Worm (Caenorhabditis elegans) whole organism, L3 larva: ENCODE results near the gene ifbp-1.
A peak's percentile ranks its signal among the peaks of the same experiment; 100 is the strongest.

Experiments
- R02D3.7 ChIP-seq: fragments of 150-350 bp; optimal IDR thresholded peaks from 2 replicates; lab custom pipeline; 2014; ENCODE audit warnings: missing biosample characterization, missing genetic modification characterization
- ZK546.5 ChIP-seq: sonication (generic microtip); optimal IDR thresholded peaks from 2 replicates; lab custom pipeline; 2017; ENCODE audit warnings: missing biosample characterization, missing genetic modification characterization
- ama-1 ChIP-seq: fragments of 150-350 bp; optimal IDR thresholded peaks from 2 replicates; lab custom pipeline; 2018
- ceh-16 ChIP-seq: sonication (generic microtip); optimal IDR thresholded peaks from 2 replicates; lab custom pipeline; 2017; ENCODE audit warnings: missing biosample characterization, missing genetic modification characterization
- ceh-28 ChIP-seq: fragments of 150-350 bp; optimal IDR thresholded peaks from 2 replicates; lab custom pipeline; 2014; ENCODE audit warnings: missing biosample characterization, missing genetic modification reagents, missing genetic modification characterization
- ceh-9 ChIP-seq: sonication (generic microtip); optimal IDR thresholded peaks from 2 replicates; lab custom pipeline; 2018; ENCODE audit warnings: missing biosample characterization, missing genetic modification characterization
- daf-12 ChIP-seq: fragments of 150-350 bp; optimal IDR thresholded peaks from 2 replicates; lab custom pipeline; 2014; ENCODE audit warnings: missing biosample characterization, missing genetic modification reagents, missing genetic modification characterization
- egl-27 ChIP-seq: sonication (generic microtip); optimal IDR thresholded peaks from 4 replicates; lab custom pipeline; 2017; ENCODE audit warnings: missing biosample characterization, missing genetic modification reagents, missing genetic modification characterization
- egl-5 ChIP-seq: fragments of 150-350 bp; optimal IDR thresholded peaks from 2 replicates; lab custom pipeline; 2017; ENCODE audit warnings: missing biosample characterization, missing genetic modification reagents, missing genetic modification characterization, inconsistent platforms
- elt-1 ChIP-seq: fragments of 150-350 bp; optimal IDR thresholded peaks from 2 replicates; lab custom pipeline; 2014; ENCODE audit warnings: missing biosample characterization, missing genetic modification characterization
- elt-3 ChIP-seq, 3 experiments: fragments of 150-350 bp in 1 of 3; sonication (generic microtip) in 2 of 3; optimal IDR thresholded peaks; 2 replicates in 2 of 3; 4 replicates in 1 of 3; lab custom pipeline; 2014 to 2017; ENCODE audit warnings: missing biosample characterization in 3 of 3, missing genetic modification characterization in 3 of 3
- fkh-10 ChIP-seq: sonication (generic microtip); optimal IDR thresholded peaks from 2 replicates; lab custom pipeline; 2017; ENCODE audit warnings: missing biosample characterization, missing genetic modification reagents, missing genetic modification characterization
- fos-1 ChIP-seq: fragments of 150-350 bp; optimal IDR thresholded peaks from 2 replicates; lab custom pipeline; 2014; ENCODE audit warnings: missing biosample characterization, missing genetic modification characterization
- hmg-11 ChIP-seq: sonication (generic microtip); optimal IDR thresholded peaks from 2 replicates; lab custom pipeline; 2016; ENCODE audit warnings: missing genetic modification characterization, missing compliant biosample characterization
- jun-1 ChIP-seq: fragments of 150-350 bp; optimal IDR thresholded peaks from 2 replicates; lab custom pipeline; 2014; ENCODE audit warnings: missing biosample characterization, missing genetic modification reagents, missing genetic modification characterization
- lin-39 ChIP-seq: fragments of 150-350 bp; optimal IDR thresholded peaks from 2 replicates; lab custom pipeline; 2018; ENCODE audit warnings: missing biosample characterization, missing genetic modification reagents, missing genetic modification characterization
- lsy-12 ChIP-seq: sonication (generic microtip); optimal IDR thresholded peaks from 2 replicates; lab custom pipeline; 2016; ENCODE audit warnings: mild to moderate bottlenecking, missing genetic modification characterization, missing compliant biosample characterization
- mdl-1 ChIP-seq: fragments of 150-350 bp; optimal IDR thresholded peaks from 2 replicates; lab custom pipeline; 2014; ENCODE audit warnings: missing biosample characterization, missing genetic modification characterization
- mml-1 ChIP-seq: fragments of 150-350 bp; sonication (generic microtip); optimal IDR thresholded peaks from 3 replicates; lab custom pipeline; 2014; ENCODE audit warnings: missing biosample characterization, missing genetic modification characterization
- nfya-1 ChIP-seq: sonication (generic microtip); optimal IDR thresholded peaks from 2 replicates; lab custom pipeline; 2017; ENCODE audit warnings: missing genetic modification characterization, mild to moderate bottlenecking, missing compliant biosample characterization, antibody characterized with exemption, moderate library complexity; ENCODE audit not compliant: insufficient read depth
- nhr-11 ChIP-seq: fragments of 150-350 bp; optimal IDR thresholded peaks from 2 replicates; lab custom pipeline; 2014; ENCODE audit warnings: missing biosample characterization, missing genetic modification characterization
- nhr-12 ChIP-seq: fragments of 150-350 bp; optimal IDR thresholded peaks from 2 replicates; lab custom pipeline; 2014; ENCODE audit warnings: missing biosample characterization, missing genetic modification characterization
- nhr-23 ChIP-seq: fragments of 150-350 bp; optimal IDR thresholded peaks from 2 replicates; lab custom pipeline; 2014; ENCODE audit warnings: missing biosample characterization, missing genetic modification reagents, missing genetic modification characterization
- nhr-25 ChIP-seq: sonication (generic microtip); optimal IDR thresholded peaks from 2 replicates; lab custom pipeline; 2017; ENCODE audit warnings: missing biosample characterization, missing genetic modification characterization
- nhr-28 ChIP-seq: fragments of 150-350 bp; optimal IDR thresholded peaks from 2 replicates; lab custom pipeline; 2014; ENCODE audit warnings: missing biosample characterization, missing genetic modification characterization
- nhr-43 ChIP-seq: sonication (generic microtip); optimal IDR thresholded peaks from 2 replicates; lab custom pipeline; 2016; ENCODE audit warnings: mild to moderate bottlenecking, missing genetic modification characterization, missing compliant biosample characterization; ENCODE audit not compliant: poor library complexity, severe bottlenecking
- nhr-67 ChIP-seq: fragments of 150-350 bp; optimal IDR thresholded peaks from 2 replicates; lab custom pipeline; 2014; ENCODE audit warnings: missing biosample characterization, missing genetic modification characterization
- pha-4 ChIP-seq: fragments of 150-350 bp; optimal IDR thresholded peaks from 2 replicates; lab custom pipeline; 2014; ENCODE audit warnings: missing biosample characterization, missing genetic modification reagents, missing genetic modification characterization
- skn-1 ChIP-seq: fragments of 150-350 bp; optimal IDR thresholded peaks from 2 replicates; lab custom pipeline; 2014; ENCODE audit warnings: missing biosample characterization, missing genetic modification characterization
- snpc-4 ChIP-seq: fragments of 150-350 bp; optimal IDR thresholded peaks from 2 replicates; lab custom pipeline; 2014; ENCODE audit warnings: missing biosample characterization, missing genetic modification characterization
- tbx-2 ChIP-seq: sonication (generic microtip); optimal IDR thresholded peaks from 2 replicates; lab custom pipeline; 2016; ENCODE audit warnings: mild to moderate bottlenecking, missing genetic modification characterization, missing compliant biosample characterization
- unc-39 ChIP-seq: sonication (generic microtip); optimal IDR thresholded peaks from 4 replicates; lab custom pipeline; 2017; ENCODE audit warnings: missing biosample characterization, missing genetic modification characterization
- unc-62 ChIP-seq: fragments of 150-350 bp; sonication (generic microtip); optimal IDR thresholded peaks from 4 replicates; lab custom pipeline; 2014; ENCODE audit warnings: missing biosample characterization, missing genetic modification reagents, missing genetic modification characterization
- ztf-11 ChIP-seq: fragments of 150-350 bp; optimal IDR thresholded peaks from 2 replicates; lab custom pipeline; 2014; ENCODE audit warnings: missing biosample characterization, missing genetic modification characterization
- ztf-4 ChIP-seq: fragments of 150-350 bp; optimal IDR thresholded peaks from 2 replicates; lab custom pipeline; 2014; ENCODE audit warnings: missing biosample characterization, missing genetic modification characterization

The ifbp-1 gene

DNA sequence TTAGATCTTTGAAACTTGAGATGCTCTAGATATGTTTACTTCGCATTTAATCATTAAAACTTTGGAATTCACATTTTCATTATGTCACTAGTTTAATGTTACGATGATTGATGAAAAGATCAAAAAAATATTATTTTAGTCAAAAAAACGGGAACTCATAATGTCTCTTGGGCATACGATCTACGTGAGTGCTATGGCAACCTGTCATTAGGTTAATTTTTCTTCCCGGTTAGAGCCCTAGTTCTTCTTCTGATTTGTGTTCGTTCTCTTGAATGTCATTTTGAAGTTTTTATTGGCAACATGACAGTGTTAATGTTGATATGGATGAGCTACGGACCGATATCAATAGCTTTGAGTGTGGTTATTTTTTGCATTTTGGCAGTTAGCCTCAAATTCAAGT lies 16.6 kb downstream of the ifbp-1 start, which contains the start of gene srg-46:
Gene srg-46 (plus strand): TSS at position 301 of the 400 bp plus-strand sequence.
- no peak for TF ChIP-seq ama-1
- no peak for TF ChIP-seq snpc-4
- TF ChIP-seq mml-1 (tag; lab: Kevin White, UChicago) = no peak
- no peak for TF ChIP-seq egl-5 (tag; lab: Kevin White, UChicago)
- TF ChIP-seq ZK546.5 (tag; lab: Kevin White, UChicago) = no peak
- no peak for TF ChIP-seq fos-1 (tag; lab: Kevin White, UChicago)
- TF ChIP-seq fkh-10 (GFP tag; lab: Kevin White, UChicago) = no peak
- no peak for TF ChIP-seq ceh-16 (tag; lab: Kevin White, UChicago)
- TF ChIP-seq nhr-43 (tag; lab: Kevin White, UChicago) = no peak
- TF ChIP-seq elt-1 (tag; lab: Kevin White, UChicago) = no peak
- TF ChIP-seq mdl-1 (tag; lab: Kevin White, UChicago) = no peak
- no peak for TF ChIP-seq nhr-67 (tag; lab: Kevin White, UChicago)
- TF ChIP-seq hmg-11 (tag; lab: Kevin White, UChicago) = no peak
- TF ChIP-seq nhr-11 (tag; lab: Kevin White, UChicago) = no peak
- no peak for TF ChIP-seq lin-39 (tag; lab: Kevin White, UChicago)
- no peak for TF ChIP-seq ceh-28
- TF ChIP-seq elt-3 (tag; optimal IDR thresholded peaks at IDR 0.05; lab: Kevin White, UChicago) = no peak

- TF ChIP-seq nhr-11 (tag; lab: Kevin White, UChicago) = no peak
- no peak for TF ChIP-seq hmg-11 (tag; lab: Kevin White, UChicago)
- TF ChIP-seq lsy-12 = no peak
- TF ChIP-seq lin-39 (tag; lab: Kevin White, UChicago) = no peak
- TF ChIP-seq egl-27 (tag; lab: Kevin White, UChicago) = no peak
- TF ChIP-seq fkh-10 (GFP tag; lab: Kevin White, UChicago) = no peak
- no peak for TF ChIP-seq skn-1 (tag; lab: Kevin White, UChicago)
- TF ChIP-seq nhr-23 (tag; lab: Kevin White, UChicago) = no peak
- TF ChIP-seq unc-62 (GFP tag; lab: Kevin White, UChicago) = no peak
- no peak for TF ChIP-seq ceh-16 (tag; lab: Kevin White, UChicago)
- no peak for TF ChIP-seq R02D3.7 (tag; lab: Kevin White, UChicago)
- no peak for TF ChIP-seq ceh-9
- TF ChIP-seq mdl-1 (tag; lab: Kevin White, UChicago) = no peak
- no peak for TF ChIP-seq nhr-43 (tag; lab: Kevin White, UChicago)
- TF ChIP-seq nhr-28 (tag; lab: Kevin White, UChicago) = no peak
- no peak for TF ChIP-seq daf-12 (tag; lab: Kevin White, UChicago)
- no peak for TF ChIP-seq nhr-12 (tag; lab: Kevin White, UChicago)
- TF ChIP-seq tbx-2 (tag; lab: Kevin White, UChicago) = no peak
- TF ChIP-seq ztf-4 = no peak
Observed at ce11 chrV:13360254-13360653, 19.8 kb downstream of the ifbp-1 start, which contains the start of gene F32H5.4. Gene F32H5.4 (plus strand): TSS chrV:13360554.

DNA sequence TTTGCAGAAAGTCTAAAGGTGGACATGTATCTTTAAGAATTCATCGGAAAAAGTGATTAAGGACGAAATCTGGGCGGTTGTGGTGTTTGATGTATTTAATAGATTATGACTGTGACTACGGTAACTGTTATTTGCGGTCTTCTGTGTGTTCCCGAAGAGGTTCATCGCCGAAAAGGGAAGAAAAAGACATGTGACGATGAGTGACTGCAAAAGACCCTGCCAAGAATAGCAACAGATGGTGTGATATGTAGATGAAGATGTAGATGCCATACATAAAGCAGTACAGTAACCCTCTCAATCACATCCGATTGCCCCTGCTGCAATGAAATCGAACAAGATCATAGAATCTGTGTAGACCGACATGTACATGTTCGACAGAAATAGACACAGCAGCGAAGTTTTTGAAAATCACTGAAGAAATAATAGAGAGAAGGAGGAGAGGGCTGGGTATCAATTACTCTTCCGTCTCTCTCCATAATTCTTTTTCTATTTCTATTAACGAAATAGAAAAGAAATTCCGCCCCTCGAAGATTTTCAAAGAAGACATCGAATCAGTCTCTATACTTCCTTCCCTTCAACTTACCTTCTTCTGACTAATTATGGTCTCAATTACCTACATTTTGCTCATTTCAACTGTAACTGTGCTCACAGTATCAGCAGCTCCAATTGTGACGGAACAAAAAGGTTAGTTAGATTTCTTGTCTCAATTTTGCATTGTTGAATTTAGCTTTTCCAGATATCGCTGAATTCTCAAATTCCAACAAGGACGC lies 21.1 kb downstream of the ifbp-1 start, which contains the start of gene F32H5.3:
Gene F32H5.3 (plus strand): TSS at position 513 of the 770 bp plus-strand sequence.
- TF ChIP-seq nfya-1 (tag; lab: Kevin White, UChicago) (no peak), skn-1 (tag; lab: Kevin White, UChicago) (no peak), hmg-11 (tag; lab: Kevin White, UChicago) (no peak), R02D3.7 (tag; lab: Kevin White, UChicago) (no peak), nhr-43 (tag; lab: Kevin White, UChicago) (peak; percentile 8), nhr-12 (tag; lab: Kevin White, UChicago) (no peak), elt-1 (tag; lab: Kevin White, UChicago) (peak; percentile 81), nhr-23 (tag; lab: Kevin White, UChicago) (peak; percentile 35), nhr-25 (tag; lab: Kevin White, UChicago) (peak; percentile 24), ztf-11 (tag; lab: Kevin White, UChicago) (no peak), ztf-4 (no peak), pha-4 (no peak), tbx-2 (tag; lab: Kevin White, UChicago) (no peak), jun-1 (tag; lab: Kevin White, UChicago) (no peak), unc-39 (tag; lab: Kevin White, UChicago) (no peak), lin-39 (tag; lab: Kevin White, UChicago) (no peak)
